Fruit fly (Drosophila melanogaster): Measurements from ENCODE around the gene CG4271.

CG4271 gene

DNA sequence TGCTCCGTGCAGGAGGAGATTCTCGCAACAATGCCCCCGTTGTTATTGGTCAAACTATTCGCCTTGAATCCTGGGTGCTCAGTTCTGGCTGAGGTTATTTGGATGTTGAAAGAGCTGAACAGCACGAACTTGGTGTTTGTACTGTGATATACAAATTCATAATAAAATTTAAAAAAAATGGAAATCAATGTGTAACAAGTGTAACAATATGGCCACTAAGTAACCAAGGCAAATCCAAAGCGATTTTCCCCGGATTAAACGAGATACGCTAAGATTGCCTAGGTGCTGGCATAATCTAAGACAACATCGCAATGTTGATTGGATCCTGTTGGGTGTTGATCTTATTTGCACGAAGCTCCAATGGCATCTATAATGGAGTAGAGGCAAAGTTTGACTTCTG lies at the start of gene CG4271:
Gene CG4271 (plus strand): TSS at position 301 of the 400 bp plus-strand sequence.
- TF ChIP-seq Myc (optimal IDR thresholded peaks at IDR 0.05) (no peak), insv (optimal IDR thresholded peaks at IDR 0.05) (no peak), h (optimal IDR thresholded peaks at IDR 0.05) (no peak), ttk (optimal IDR thresholded peaks at IDR 0.05) (no peak), psq (optimal IDR thresholded peaks at IDR 0.05) (no peak), Sin3A (optimal IDR thresholded peaks at IDR 0.05) (no peak)

dm6 chr2L:2236722-2237121 lies 48.2 kb upstream of the CG4271 start, which contains the start of gene Sec24CD:
Gene Sec24CD (minus strand): TSS chr2L:2236844.
- TF ChIP-seq psq (optimal IDR thresholded peaks at IDR 0.05) (peak; percentile 28), Sin3A (optimal IDR thresholded peaks at IDR 0.05) (no peak)

DNA sequence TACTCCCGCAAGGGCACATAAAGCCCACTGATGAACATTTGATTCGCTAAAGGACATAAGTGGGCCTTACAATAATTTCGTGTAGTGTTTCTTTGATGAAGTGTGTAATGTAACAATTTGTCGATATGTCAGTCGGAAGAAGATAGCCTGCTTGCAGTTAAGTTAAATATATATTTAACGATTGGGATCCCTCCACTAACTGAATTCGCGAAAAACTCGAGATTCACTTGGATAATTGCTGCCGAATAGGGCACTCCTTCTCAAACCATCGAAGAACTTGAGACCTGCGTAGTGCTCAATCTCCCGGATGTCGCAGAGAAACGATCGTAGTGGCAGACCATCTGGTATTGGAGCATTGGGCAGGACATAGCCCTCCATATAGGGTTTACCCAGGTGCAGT lies 46.8 kb upstream of the CG4271 start, which contains the start of gene Tengl3:
Gene Tengl3 (minus strand): TSS at position 101 of the 400 bp plus-strand sequence.
- TF ChIP-seq Myc (optimal IDR thresholded peaks at IDR 0.05) (no peak), h (optimal IDR thresholded peaks at IDR 0.05) (no peak), insv (optimal IDR thresholded peaks at IDR 0.05) (no peak), Sin3A (optimal IDR thresholded peaks at IDR 0.05) (no peak), psq (optimal IDR thresholded peaks at IDR 0.05) (no peak), ttk (optimal IDR thresholded peaks at IDR 0.05) (no peak)

DNA sequence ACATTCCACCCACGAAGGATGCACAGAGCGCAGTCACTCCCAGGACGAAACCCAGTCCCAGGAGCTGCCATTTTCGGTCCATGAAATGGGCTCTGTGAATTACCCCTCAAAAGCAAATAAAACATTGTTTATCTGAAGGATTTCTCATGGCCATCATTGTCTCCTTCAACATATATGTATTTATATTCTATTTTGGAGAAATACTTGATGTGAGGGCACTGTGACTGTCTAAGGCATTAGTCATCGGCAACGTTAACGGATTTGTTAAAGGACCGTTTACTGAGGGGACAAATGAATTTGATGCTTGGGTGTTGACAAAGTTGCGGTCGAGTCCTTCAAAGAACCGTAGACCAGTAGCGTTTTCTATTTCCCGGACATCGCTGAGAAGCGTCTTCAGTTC lies 45.7 kb upstream of the CG4271 start, which contains the start of gene Tengl2:
Gene Tengl2 (minus strand): TSS at position 101 of the 400 bp plus-strand sequence.
- TF ChIP-seq insv (optimal IDR thresholded peaks at IDR 0.05) = no peak
- TF ChIP-seq h (optimal IDR thresholded peaks at IDR 0.05) = no peak
- no peak for TF ChIP-seq Myc (optimal IDR thresholded peaks at IDR 0.05)
- TF ChIP-seq psq (optimal IDR thresholded peaks at IDR 0.05) = no peak

- no peak for TF ChIP-seq h (optimal IDR thresholded peaks at IDR 0.05)
- no peak for TF ChIP-seq ttk (optimal IDR thresholded peaks at IDR 0.05)
- no peak for TF ChIP-seq Myc (optimal IDR thresholded peaks at IDR 0.05)
- TF ChIP-seq psq (optimal IDR thresholded peaks at IDR 0.05) = no peak
- TF ChIP-seq Sin3A (optimal IDR thresholded peaks at IDR 0.05) = no peak
- TF ChIP-seq insv (optimal IDR thresholded peaks at IDR 0.05) = no peak
Observed at dm6 chr2L:2240493-2240892, 44.5 kb upstream of the CG4271 start, which contains the start of gene Tengl1. Gene Tengl1 (minus strand): TSS chr2L:2240593.

DNA sequence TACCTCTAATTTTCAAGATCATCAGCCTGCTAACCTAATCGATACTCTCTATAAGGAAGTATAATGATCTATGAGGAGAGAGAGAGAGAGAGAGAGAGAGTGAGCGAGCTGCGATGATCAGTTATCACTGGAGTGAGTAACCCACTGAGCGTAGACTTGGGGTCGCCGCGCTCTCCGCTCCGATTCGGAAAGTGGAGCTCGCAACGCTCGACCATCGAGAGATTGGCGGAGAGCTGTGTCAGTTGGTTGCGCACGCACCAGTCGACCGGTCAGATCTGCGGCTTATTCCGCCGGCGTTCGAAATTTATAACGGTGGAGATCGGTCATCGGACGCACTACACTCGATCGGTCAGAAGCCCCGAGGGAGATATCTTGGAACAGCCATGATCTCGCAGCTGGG lies 42.8 kb upstream of the CG4271 start, which contains the start of gene CG4267:
Gene CG4267 (plus strand): TSS at position 240 of the 400 bp plus-strand sequence.
- no peak for TF ChIP-seq insv (optimal IDR thresholded peaks at IDR 0.05)
- no peak for TF ChIP-seq ttk (optimal IDR thresholded peaks at IDR 0.05)
- TF ChIP-seq psq (optimal IDR thresholded peaks at IDR 0.05) = no peak
- no peak for TF ChIP-seq h (optimal IDR thresholded peaks at IDR 0.05)
- TF ChIP-seq Sin3A (optimal IDR thresholded peaks at IDR 0.05) = no peak
- no peak for TF ChIP-seq Myc (optimal IDR thresholded peaks at IDR 0.05)

DNA sequence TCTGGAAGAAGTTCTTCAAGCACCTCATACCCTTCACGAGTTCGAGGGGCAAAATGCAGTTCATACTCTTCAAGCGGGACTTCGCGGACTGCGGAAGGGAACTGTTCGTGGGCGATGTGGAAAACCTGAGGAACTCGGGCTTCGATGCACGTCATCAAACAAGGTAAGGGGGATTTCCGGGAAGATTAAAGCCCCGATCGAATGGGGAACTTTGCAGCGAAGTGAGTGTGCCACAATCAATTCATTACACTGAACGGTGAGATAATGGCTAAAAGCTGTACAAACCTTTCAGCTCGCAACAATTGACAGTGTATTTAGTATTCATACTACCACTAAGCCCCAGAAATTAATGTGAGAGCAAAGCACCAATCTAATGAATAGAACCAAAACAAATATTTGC lies 42.2 kb upstream of the CG4271 start:
- TF ChIP-seq insv (optimal IDR thresholded peaks at IDR 0.05) (no peak), h (optimal IDR thresholded peaks at IDR 0.05) (no peak), Sin3A (optimal IDR thresholded peaks at IDR 0.05) (no peak), ttk (optimal IDR thresholded peaks at IDR 0.05) (no peak), Myc (optimal IDR thresholded peaks at IDR 0.05) (no peak), psq (optimal IDR thresholded peaks at IDR 0.05) (no peak)

- TF ChIP-seq ttk (optimal IDR thresholded peaks at IDR 0.05) (no peak), psq (optimal IDR thresholded peaks at IDR 0.05) (no peak), h (optimal IDR thresholded peaks at IDR 0.05) (no peak), Sin3A (optimal IDR thresholded peaks at IDR 0.05) (no peak), insv (optimal IDR thresholded peaks at IDR 0.05) (no peak), Myc (optimal IDR thresholded peaks at IDR 0.05) (no peak)
Observed at dm6 chr2L:2249578-2249977, 35.4 kb upstream of the CG4271 start.

- TF ChIP-seq ttk (optimal IDR thresholded peaks at IDR 0.05) = no peak
- TF ChIP-seq h (optimal IDR thresholded peaks at IDR 0.05) = no peak
- TF ChIP-seq Sin3A (optimal IDR thresholded peaks at IDR 0.05) = no peak
- no peak for TF ChIP-seq psq (optimal IDR thresholded peaks at IDR 0.05)
- no peak for TF ChIP-seq Myc (optimal IDR thresholded peaks at IDR 0.05)
- TF ChIP-seq insv (optimal IDR thresholded peaks at IDR 0.05) = no peak
Observed at dm6 chr2L:2251175-2251574, 33.8 kb upstream of the CG4271 start, which contains the start of gene Ser12. Gene Ser12 (minus strand): TSS chr2L:2251275.

DNA sequence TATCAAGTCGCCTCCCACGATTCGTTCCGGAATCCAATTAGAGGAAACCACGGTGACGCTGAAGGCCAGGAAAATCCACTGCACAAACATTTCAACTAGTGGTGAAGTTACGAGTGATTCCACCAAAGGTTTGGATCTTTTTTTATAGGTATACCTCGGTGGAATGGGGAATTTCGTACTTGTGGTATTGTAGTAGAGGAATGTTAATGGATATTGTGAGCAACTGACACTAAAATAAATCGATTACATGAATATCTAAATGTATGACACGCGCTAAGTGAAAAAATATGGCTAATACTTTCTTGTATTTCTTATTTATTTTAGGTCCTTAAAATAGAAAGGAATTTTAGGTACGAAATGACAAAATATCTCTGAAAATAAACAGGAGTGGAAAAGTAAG lies 32.7 kb upstream of the CG4271 start, which contains the start of gene CG17239:
Gene CG17239 (minus strand): TSS at position 101 of the 400 bp plus-strand sequence.
- TF ChIP-seq Myc (optimal IDR thresholded peaks at IDR 0.05) (no peak), ttk (optimal IDR thresholded peaks at IDR 0.05) (no peak)

dm6 chr2L:2252745-2253144 lies 32.2 kb upstream of the CG4271 start, which contains the start of gene CG17234:
Gene CG17234 (plus strand): TSS chr2L:2253045.
- no peak for TF ChIP-seq h (optimal IDR thresholded peaks at IDR 0.05)
- TF ChIP-seq insv (optimal IDR thresholded peaks at IDR 0.05) = no peak
- TF ChIP-seq Sin3A (optimal IDR thresholded peaks at IDR 0.05) = no peak
- no peak for TF ChIP-seq Myc (optimal IDR thresholded peaks at IDR 0.05)
- TF ChIP-seq ttk (optimal IDR thresholded peaks at IDR 0.05) = no peak
- TF ChIP-seq psq (optimal IDR thresholded peaks at IDR 0.05) = no peak

DNA sequence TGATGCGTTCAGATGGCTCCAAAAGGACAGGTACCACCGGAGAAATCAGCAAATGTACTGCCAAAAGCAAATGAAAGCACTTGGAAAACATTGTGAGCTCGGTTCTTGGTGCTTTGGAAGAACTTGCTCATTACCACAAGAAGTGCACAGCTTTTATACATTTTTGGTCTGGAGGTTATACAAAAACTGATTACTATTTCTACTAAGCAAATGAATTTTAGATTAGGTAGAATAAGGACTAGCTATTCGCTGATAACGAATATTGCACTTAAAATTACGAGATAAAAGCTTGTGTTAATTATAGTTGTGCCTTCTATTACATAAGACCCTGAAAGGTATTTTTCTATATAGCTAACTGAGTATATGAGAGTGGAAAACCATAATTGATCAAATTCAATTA lies 30.0 kb upstream of the CG4271 start, which contains the start of gene Send1:
Gene Send1 (minus strand): TSS at position 101 of the 400 bp plus-strand sequence.
- no peak for TF ChIP-seq psq (optimal IDR thresholded peaks at IDR 0.05)
- TF ChIP-seq ttk (optimal IDR thresholded peaks at IDR 0.05) = no peak
- no peak for TF ChIP-seq Sin3A (optimal IDR thresholded peaks at IDR 0.05)
- no peak for TF ChIP-seq h (optimal IDR thresholded peaks at IDR 0.05)
- no peak for TF ChIP-seq insv (optimal IDR thresholded peaks at IDR 0.05)
- TF ChIP-seq Myc (optimal IDR thresholded peaks at IDR 0.05) = no peak

dm6 chr2L:2263142-2263541 lies 21.8 kb upstream of the CG4271 start, which contains the start of gene CG4270:
Gene CG4270 (plus strand): TSS chr2L:2263442.
- no peak for TF ChIP-seq insv (optimal IDR thresholded peaks at IDR 0.05)
- no peak for TF ChIP-seq Myc (optimal IDR thresholded peaks at IDR 0.05)
- no peak for TF ChIP-seq ttk (optimal IDR thresholded peaks at IDR 0.05)
- no peak for TF ChIP-seq h (optimal IDR thresholded peaks at IDR 0.05)
- TF ChIP-seq psq (optimal IDR thresholded peaks at IDR 0.05) = no peak
- no peak for TF ChIP-seq Sin3A (optimal IDR thresholded peaks at IDR 0.05)
